Worm (Caenorhabditis elegans) whole organism, L1 larva: ENCODE measurements around the gene T13C2.3.

Experiments used
- C04F5.9 ChIP-seq: sonication (generic microtip); optimal IDR thresholded peaks from 2 replicates; lab custom pipeline; 2016; ENCODE audit warnings: missing genetic modification characterization, missing compliant biosample characterization
- C34B4.2 ChIP-seq: sonication (generic microtip); optimal IDR thresholded peaks from 2 replicates; lab custom pipeline; 2017; ENCODE audit warnings: mild to moderate bottlenecking, missing genetic modification characterization, missing compliant biosample characterization
- F16B12.6 ChIP-seq: fragments of 150-350 bp; optimal IDR thresholded peaks from 2 replicates; lab custom pipeline; 2014; ENCODE audit warnings: missing biosample characterization, missing genetic modification characterization
- Y116A8C.19 ChIP-seq: sonication (generic microtip); optimal IDR thresholded peaks from 2 replicates; lab custom pipeline; 2016; ENCODE audit warnings: missing compliant biosample characterization, missing genetic modification characterization, borderline replicate concordance
- ama-1 ChIP-seq: fragments of 150-350 bp; optimal IDR thresholded peaks from 2 replicates; lab custom pipeline; 2014
- ceh-90 ChIP-seq: sonication (generic microtip); optimal IDR thresholded peaks from 2 replicates; lab custom pipeline; 2016; ENCODE audit warnings: missing genetic modification characterization, missing compliant biosample characterization
- ces-1 ChIP-seq: fragments of 150-350 bp; optimal IDR thresholded peaks from 2 replicates; lab custom pipeline; 2014; ENCODE audit warnings: missing biosample characterization, missing genetic modification reagents, missing genetic modification characterization
- dpl-1 ChIP-seq, 3 experiments: fragments of 150-350 bp in 2 of 3; sonication (generic microtip) in 1 of 3; optimal IDR thresholded peaks; 2 replicates each; lab custom pipeline; 2014 to 2017; ENCODE audit warnings: missing biosample characterization in 3 of 3, missing genetic modification characterization in 3 of 3, missing genetic modification reagents in 3 of 3
- dsc-1 ChIP-seq: sonication (generic microtip); optimal IDR thresholded peaks from 2 replicates; lab custom pipeline; 2016; ENCODE audit warnings: mild to moderate bottlenecking, missing genetic modification characterization, missing compliant biosample characterization
- efl-1 ChIP-seq, 4 experiments: fragments of 150-350 bp; optimal IDR thresholded peaks in 3 of 4; peaks in 1 of 4; 1 replicate in 1 of 4; 2 replicates in 3 of 4; lab custom pipeline; 2014; ENCODE audit warnings: missing biosample characterization in 2 of 4, missing genetic modification characterization in 2 of 4, missing genetic modification reagents in 2 of 4
- egl-27 ChIP-seq, 2 experiments: fragments of 150-350 bp in 1 of 2; sonication (generic microtip); optimal IDR thresholded peaks; 3 replicates each; lab custom pipeline; 2017 to 2018; ENCODE audit warnings: missing biosample characterization in 2 of 2, missing genetic modification characterization in 2 of 2, missing genetic modification reagents in 2 of 2
- elt-2 ChIP-seq: sonication (generic microtip); optimal IDR thresholded peaks from 2 replicates; lab custom pipeline; 2016; ENCODE audit warnings: missing genetic modification characterization, mild to moderate bottlenecking, inconsistent platforms, missing compliant biosample characterization, missing genetic modification reagents
- ets-5 ChIP-seq: fragments of 200-800 bp; sonication (Bioruptor generic); IDR thresholded peaks from 2 replicates; pipeline ENCODE4 v1.3.6; 2022; ENCODE audit warnings: missing genetic modification characterization, missing compliant biosample characterization
- fkh-10 ChIP-seq: sonication (generic microtip); optimal IDR thresholded peaks from 2 replicates; lab custom pipeline; 2017; ENCODE audit warnings: missing biosample characterization, missing genetic modification reagents, missing genetic modification characterization
- fkh-4 ChIP-seq: sonication (generic microtip); optimal IDR thresholded peaks from 2 replicates; lab custom pipeline; 2016; ENCODE audit warnings: missing compliant biosample characterization, missing genetic modification characterization, borderline replicate concordance
- fkh-8 ChIP-seq: sonication (generic microtip); optimal IDR thresholded peaks from 2 replicates; lab custom pipeline; 2016; ENCODE audit warnings: mild to moderate bottlenecking, missing genetic modification characterization, missing compliant biosample characterization
- fos-1 ChIP-seq: fragments of 150-350 bp; optimal IDR thresholded peaks from 2 replicates; lab custom pipeline; 2014; ENCODE audit warnings: missing biosample characterization, missing genetic modification characterization
- grh-1 ChIP-seq: fragments of 200-800 bp; sonication (Bioruptor generic); IDR thresholded peaks from 2 replicates; pipeline ENCODE4 v1.3.6; 2022; ENCODE audit warnings: missing genetic modification reagents, missing genetic modification characterization, missing compliant biosample characterization
- hpl-2 ChIP-seq: fragments of 150-350 bp; optimal IDR thresholded peaks from 2 replicates; lab custom pipeline; 2014; ENCODE audit warnings: missing biosample characterization, missing genetic modification reagents, missing genetic modification characterization
- lin-13 ChIP-seq: fragments of 150-350 bp; optimal IDR thresholded peaks from 2 replicates; lab custom pipeline; 2014; ENCODE audit warnings: missing biosample characterization, missing genetic modification reagents, missing genetic modification characterization
- lin-14 ChIP-seq: fragments of 200-800 bp; sonication (Bioruptor generic); optimal IDR thresholded peaks from 2 replicates; lab custom pipeline; 2018; ENCODE audit warnings: mild to moderate bottlenecking, missing genetic modification characterization, moderate library complexity, missing compliant biosample characterization
- lir-3 ChIP-seq: sonication (generic microtip); optimal IDR thresholded peaks from 2 replicates; lab custom pipeline; 2016; ENCODE audit warnings: mild to moderate bottlenecking, missing genetic modification characterization, moderate library complexity, missing compliant biosample characterization; ENCODE audit not compliant: poor library complexity
- lsy-2 ChIP-seq, 2 experiments: fragments of 150-350 bp; optimal IDR thresholded peaks; 2 replicates each; lab custom pipeline; 2014; ENCODE audit warnings: missing biosample characterization in 2 of 2, missing genetic modification characterization in 2 of 2
- mdl-1 ChIP-seq, 2 experiments: fragments of 150-350 bp; optimal IDR thresholded peaks; 2 replicates each; lab custom pipeline; 2014 to 2017; ENCODE audit warnings: missing biosample characterization in 2 of 2, missing genetic modification characterization in 2 of 2, inconsistent platforms in 1 of 2
- nhr-19 ChIP-seq: fragments of 200-800 bp; sonication (Bioruptor generic); conservative IDR thresholded peaks from 2 replicates; pipeline ENCODE4 v1.3.6; 2022; ENCODE audit warnings: missing genetic modification characterization, missing compliant biosample characterization
- nhr-237 ChIP-seq: fragments of 150-350 bp; optimal IDR thresholded peaks from 2 replicates; lab custom pipeline; 2014; ENCODE audit warnings: missing biosample characterization, missing genetic modification characterization
- nhr-47 ChIP-seq: sonication (generic microtip); optimal IDR thresholded peaks from 2 replicates; lab custom pipeline; 2016; ENCODE audit warnings: mild to moderate bottlenecking, missing genetic modification characterization, moderate library complexity, missing compliant biosample characterization
- nhr-76 ChIP-seq: sonication (generic microtip); optimal IDR thresholded peaks from 2 replicates; lab custom pipeline; 2017; ENCODE audit warnings: missing biosample characterization, missing genetic modification characterization
- nhr-77 ChIP-seq: fragments of 150-350 bp; optimal IDR thresholded peaks from 2 replicates; lab custom pipeline; 2014; ENCODE audit warnings: missing biosample characterization, missing genetic modification characterization
- nhr-85 ChIP-seq: sonication (generic microtip); peaks from one replicate; lab custom pipeline; 2016; ENCODE audit warnings: missing genetic modification characterization, inconsistent platforms, missing compliant biosample characterization
- nhr-90 ChIP-seq: sonication (generic microtip); optimal IDR thresholded peaks from 2 replicates; lab custom pipeline; 2016; ENCODE audit warnings: mild to moderate bottlenecking, missing genetic modification characterization, missing compliant biosample characterization; ENCODE audit not compliant: poor library complexity
- pag-3 ChIP-seq: sonication (generic microtip); optimal IDR thresholded peaks from 2 replicates; lab custom pipeline; 2017; ENCODE audit warnings: missing genetic modification characterization, mild to moderate bottlenecking, missing compliant biosample characterization, antibody characterized with exemption, borderline replicate concordance; ENCODE audit not compliant: insufficient read depth
- pqm-1 ChIP-seq: sonication (generic microtip); optimal IDR thresholded peaks from 3 replicates; lab custom pipeline; 2017; ENCODE audit warnings: missing biosample characterization, missing genetic modification characterization
- rnt-1 ChIP-seq: sonication (generic microtip); optimal IDR thresholded peaks from 2 replicates; lab custom pipeline; 2016; ENCODE audit warnings: mild to moderate bottlenecking, missing genetic modification characterization, moderate library complexity, missing compliant biosample characterization
- skn-1 ChIP-seq: fragments of 150-350 bp; optimal IDR thresholded peaks from 2 replicates; lab custom pipeline; 2014; ENCODE audit warnings: missing biosample characterization, missing genetic modification characterization
- snpc-4 ChIP-seq: fragments of 150-350 bp; optimal IDR thresholded peaks from 2 replicates; lab custom pipeline; 2014; ENCODE audit warnings: missing biosample characterization, missing genetic modification characterization
- snu-23 ChIP-seq: sonication (generic microtip); optimal IDR thresholded peaks from 2 replicates; lab custom pipeline; 2016; ENCODE audit warnings: missing genetic modification characterization, missing compliant biosample characterization
- sox-4 ChIP-seq: sonication (generic microtip); optimal IDR thresholded peaks from 2 replicates; lab custom pipeline; 2016; ENCODE audit warnings: missing genetic modification characterization, missing compliant biosample characterization
- sptf-1 ChIP-seq: fragments of 150-350 bp; optimal IDR thresholded peaks from 2 replicates; lab custom pipeline; 2014; ENCODE audit warnings: missing biosample characterization, missing genetic modification characterization
- sup-37 ChIP-seq: fragments of 200-800 bp; sonication (Bioruptor generic); optimal IDR thresholded peaks from 2 replicates; lab custom pipeline; 2018; ENCODE audit warnings: mild to moderate bottlenecking, missing genetic modification characterization, missing compliant biosample characterization
- swsn-7 ChIP-seq: sonication (generic microtip); optimal IDR thresholded peaks from 2 replicates; lab custom pipeline; 2016; ENCODE audit warnings: missing genetic modification characterization, missing compliant biosample characterization
- tbx-2 ChIP-seq: sonication (generic microtip); optimal IDR thresholded peaks from 2 replicates; lab custom pipeline; 2016; ENCODE audit warnings: missing genetic modification characterization, missing compliant biosample characterization
- tlp-1 ChIP-seq: fragments of 150-350 bp; optimal IDR thresholded peaks from 2 replicates; lab custom pipeline; 2014; ENCODE audit warnings: missing biosample characterization, missing genetic modification characterization
- unc-130 ChIP-seq: fragments of 150-350 bp; optimal IDR thresholded peaks from 2 replicates; lab custom pipeline; 2017; ENCODE audit warnings: missing biosample characterization, missing genetic modification characterization, inconsistent platforms
- unc-62 ChIP-seq: fragments of 150-350 bp; optimal IDR thresholded peaks from 2 replicates; lab custom pipeline; 2014; ENCODE audit warnings: missing biosample characterization, missing genetic modification reagents, missing genetic modification characterization
- unc-86 ChIP-seq: sonication (generic microtip); optimal IDR thresholded peaks from 2 replicates; lab custom pipeline; 2016; ENCODE audit warnings: missing genetic modification characterization, missing compliant biosample characterization
- vab-15 ChIP-seq: sonication (generic microtip); optimal IDR thresholded peaks from 2 replicates; lab custom pipeline; 2017; ENCODE audit warnings: missing genotype, mild to moderate bottlenecking, missing genetic modification characterization, missing compliant biosample characterization
- xbp-1 ChIP-seq: sonication (generic microtip); optimal IDR thresholded peaks from 2 replicates; lab custom pipeline; 2016; ENCODE audit warnings: missing genetic modification characterization, missing compliant biosample characterization
- ztf-4 ChIP-seq: fragments of 150-350 bp; optimal IDR thresholded peaks from 2 replicates; lab custom pipeline; 2014; ENCODE audit warnings: missing biosample characterization, missing genetic modification characterization

T13C2.3 gene

DNA sequence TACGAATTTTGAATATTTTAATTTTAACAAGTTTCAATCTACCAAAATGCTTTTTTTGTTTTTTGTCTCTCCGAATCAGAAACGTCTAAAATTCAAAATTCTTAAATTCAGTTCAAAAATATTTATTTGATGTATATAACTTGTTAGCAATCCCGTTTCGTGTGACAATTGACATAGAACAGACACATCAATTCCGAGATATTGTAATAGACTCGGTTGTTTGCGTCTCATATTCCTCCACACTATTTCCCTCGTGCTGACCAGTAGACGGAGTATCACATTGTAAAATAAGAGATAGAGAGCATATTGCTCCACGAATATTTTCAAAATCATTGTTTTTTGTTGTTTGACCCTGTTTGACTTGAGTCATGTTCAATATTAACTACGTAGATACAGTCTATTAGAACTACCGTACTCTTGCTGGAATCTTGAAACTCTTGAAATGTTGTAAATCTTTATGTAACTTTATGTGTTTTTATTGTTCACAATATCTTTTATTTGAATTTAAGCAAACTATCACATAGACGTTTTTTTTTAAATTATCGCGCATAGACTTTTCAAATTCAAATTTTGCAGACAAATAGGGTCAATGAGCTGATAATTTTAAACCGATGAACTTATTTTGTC, at the start of gene T13C2.3:
Gene T13C2.3 (plus strand): TSS at position 577 of the 627 bp plus-strand sequence.
- no peak for TF ChIP-seq efl-1 (optimal IDR thresholded peaks at IDR 0.05; lab: Kevin White, UChicago)
- peak in 1 of 2 experiments; percentile 9 for TF ChIP-seq efl-1 (GFP tag; optimal IDR thresholded peaks at IDR 0.05 in 1 of 2; lab: Kevin White, UChicago)
- peak; percentile 6 for TF ChIP-seq rnt-1 (tag; lab: Kevin White, UChicago)
- no peak for TF ChIP-seq fos-1 (tag; lab: Kevin White, UChicago)
- TF ChIP-seq C34B4.2 (tag; lab: Kevin White, UChicago), result no peak
- no peak for TF ChIP-seq F16B12.6
- peak; percentile 31 for TF ChIP-seq lin-14 (GFP tag; lab: Kevin White, UChicago)
- no peak for TF ChIP-seq dpl-1 (GFP tag; optimal IDR thresholded peaks at IDR 0.05; lab: Kevin White, UChicago)

DNA sequence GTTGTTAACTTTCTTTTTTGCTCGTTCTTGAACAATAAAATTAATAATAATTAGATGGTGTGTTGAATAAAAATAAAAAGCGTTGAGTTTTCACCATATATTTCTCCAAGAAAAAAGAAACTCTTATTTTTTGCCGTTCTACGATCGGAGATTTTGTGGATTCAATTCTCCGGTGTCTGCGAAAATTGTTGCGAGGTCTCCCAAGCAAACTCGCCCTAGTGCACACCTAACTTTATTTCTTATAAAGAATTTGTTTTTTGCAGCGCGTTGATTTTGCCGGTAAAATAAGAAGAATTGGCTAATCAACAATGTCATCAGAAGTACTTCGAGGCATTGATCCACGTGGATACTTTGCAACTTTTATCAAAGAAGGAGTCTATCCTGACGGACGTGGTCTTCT, 47.6 kb upstream of the T13C2.3 start, which contains the start of gene exos-8:
Gene exos-8 (plus strand): TSS at position 264 of the 400 bp plus-strand sequence.
- TF ChIP-seq nhr-90 (tag; lab: Kevin White, UChicago) (peak; percentile 13), unc-86 (tag; lab: Kevin White, UChicago) (no peak), fkh-8 (peak; percentile 58), dsc-1 (peak; percentile 9), xbp-1 (tag; lab: Kevin White, UChicago) (peak; percentile 53), sptf-1 (no peak), skn-1 (peak; percentile 6), efl-1 (optimal IDR thresholded peaks at IDR 0.05; lab: Kevin White, UChicago) (peak; percentile 68 to 76), efl-1 (GFP tag; optimal IDR thresholded peaks at IDR 0.05 in 1 of 2; lab: Kevin White, UChicago) (peak; percentile 60 to 95), fos-1 (tag; lab: Kevin White, UChicago) (peak; percentile 22), hpl-2 (peak; percentile 9), ces-1 (no peak), nhr-47 (tag; lab: Kevin White, UChicago) (peak; percentile 60), sox-4 (tag; lab: Kevin White, UChicago) (no peak), lir-3 (tag; lab: Kevin White, UChicago) (peak; percentile 75), tbx-2 (tag; lab: Kevin White, UChicago) (peak; percentile 56), nhr-85 (tag; lab: Kevin White, UChicago) (peak; percentile 59), fkh-4 (tag; lab: Kevin White, UChicago) (no peak), ama-1 (no peak), lin-13 (GFP tag; lab: Kevin White, UChicago) (peak; percentile 63), ets-5 (no peak), mdl-1 (tag; optimal IDR thresholded peaks at IDR 0.05; lab: Kevin White, UChicago) (no peak), unc-62 (no peak), sup-37 (no peak), fkh-10 (GFP tag; lab: Kevin White, UChicago) (no peak), tlp-1 (no peak), ztf-4 (no peak), nhr-19 (GFP tag; lab: Robert Waterston, UW) (peak; percentile 45), ceh-90 (no peak), snu-23 (GFP tag; lab: Kevin White, UChicago) (peak; percentile 66), nhr-77 (tag; lab: Kevin White, UChicago) (peak; percentile 63), unc-130 (tag; lab: Kevin White, UChicago) (peak; percentile 11), Y116A8C.19 (no peak), C04F5.9 (tag; lab: Kevin White, UChicago) (no peak), nhr-76 (tag; lab: Kevin White, UChicago) (no peak), swsn-7 (peak; percentile 37), lsy-2 (tag; optimal IDR thresholded peaks at IDR 0.05; lab: Kevin White, UChicago) (peak; percentile 28 to 80), grh-1 (GFP tag; lab: Robert Waterston, UW) (no peak), rnt-1 (tag; lab: Kevin White, UChicago) (peak; percentile 89), vab-15 (tag; lab: Kevin White, UChicago) (peak; percentile 16), snpc-4 (peak; percentile 15), nhr-237 (tag; lab: Kevin White, UChicago) (no peak), pag-3 (tag; lab: Kevin White, UChicago) (no peak), pqm-1 (tag; lab: Kevin White, UChicago) (no peak), elt-2 (tag; lab: Kevin White, UChicago) (no peak), egl-27 (tag; optimal IDR thresholded peaks at IDR 0.05; lab: Kevin White, UChicago) (no peak)
